Fruit fly (Drosophila melanogaster): Measurements from ENCODE around the gene Dpy-30L1.

The Dpy-30L1 gene

DNA sequence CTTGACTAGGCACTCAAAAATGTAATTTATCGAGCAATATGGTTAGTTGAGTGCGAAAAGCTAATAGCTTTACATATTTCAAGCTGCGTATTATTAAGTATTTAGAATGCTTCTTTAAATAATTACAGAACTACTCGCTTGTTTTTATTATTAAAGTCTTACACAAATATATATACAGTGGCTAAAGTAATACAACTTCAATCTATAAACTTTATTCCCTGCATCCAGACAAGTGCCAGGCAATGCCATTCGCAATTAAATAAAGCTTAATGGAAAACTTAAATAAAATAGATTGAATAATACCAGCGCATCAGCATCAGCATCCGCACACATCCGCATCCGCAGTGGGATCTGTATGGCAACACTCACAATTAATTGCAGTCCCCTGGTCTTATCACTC lies 26.2 kb upstream of the Dpy-30L1 start:
- TF ChIP-seq CTCF (optimal IDR thresholded peaks at IDR 0.05) (no peak), CG8478 (optimal IDR thresholded peaks at IDR 0.05) (no peak)

DNA sequence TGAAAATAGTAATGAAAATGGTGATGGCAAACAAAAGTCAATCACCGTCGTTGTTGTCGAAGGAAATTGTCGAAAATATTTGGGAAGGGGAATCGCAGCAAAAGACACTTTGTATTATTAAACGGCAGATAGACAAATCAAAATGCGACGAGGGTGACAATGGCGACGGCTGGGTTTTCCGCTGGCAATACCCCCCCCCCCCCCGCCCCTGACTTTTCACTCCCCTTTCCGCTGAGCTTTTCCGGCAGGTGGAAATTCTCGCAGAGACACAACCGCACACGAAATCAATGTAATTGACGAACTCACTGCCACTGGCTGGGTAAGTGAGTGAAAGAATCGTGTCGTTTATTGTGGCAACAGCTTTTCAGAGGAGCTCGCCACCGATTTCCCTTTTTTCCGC lies 24.4 kb upstream of the Dpy-30L1 start:
- no peak for TF ChIP-seq CTCF (optimal IDR thresholded peaks at IDR 0.05)
- TF ChIP-seq CG8478 (optimal IDR thresholded peaks at IDR 0.05) = no peak

- TF ChIP-seq CG8478 (optimal IDR thresholded peaks at IDR 0.05) = no peak
- no peak for TF ChIP-seq CTCF (optimal IDR thresholded peaks at IDR 0.05)
Measured at dm6 chr2L:10709353-10709752, 23.1 kb upstream of the Dpy-30L1 start, which contains the start of gene Lip2. Lip2 (minus strand) TSS chr2L:10709453.

dm6 chr2L:10711221-10711620 lies 21.2 kb upstream of the Dpy-30L1 start:
- TF ChIP-seq CG8478 (optimal IDR thresholded peaks at IDR 0.05) = no peak
- no peak for TF ChIP-seq CTCF (optimal IDR thresholded peaks at IDR 0.05)

- no peak for TF ChIP-seq CTCF (optimal IDR thresholded peaks at IDR 0.05)
- TF ChIP-seq CG8478 (optimal IDR thresholded peaks at IDR 0.05) = no peak
Measured at dm6 chr2L:10721535-10721934, 10.9 kb upstream of the Dpy-30L1 start.

- TF ChIP-seq CG8478 (optimal IDR thresholded peaks at IDR 0.05) (no peak), CTCF (optimal IDR thresholded peaks at IDR 0.05) (no peak)
Measured at dm6 chr2L:10723903-10724302, 8.6 kb upstream of the Dpy-30L1 start, which contains the start of gene CG6431. CG6431 (plus strand) TSS chr2L:10724203.

dm6 chr2L:10728751-10729150 lies 3.7 kb upstream of the Dpy-30L1 start, which contains the start of gene CG6443:
CG6443 (plus strand) TSS chr2L:10728978.
- TF ChIP-seq CTCF (optimal IDR thresholded peaks at IDR 0.05) (no peak), CG8478 (optimal IDR thresholded peaks at IDR 0.05) (no peak)

DNA sequence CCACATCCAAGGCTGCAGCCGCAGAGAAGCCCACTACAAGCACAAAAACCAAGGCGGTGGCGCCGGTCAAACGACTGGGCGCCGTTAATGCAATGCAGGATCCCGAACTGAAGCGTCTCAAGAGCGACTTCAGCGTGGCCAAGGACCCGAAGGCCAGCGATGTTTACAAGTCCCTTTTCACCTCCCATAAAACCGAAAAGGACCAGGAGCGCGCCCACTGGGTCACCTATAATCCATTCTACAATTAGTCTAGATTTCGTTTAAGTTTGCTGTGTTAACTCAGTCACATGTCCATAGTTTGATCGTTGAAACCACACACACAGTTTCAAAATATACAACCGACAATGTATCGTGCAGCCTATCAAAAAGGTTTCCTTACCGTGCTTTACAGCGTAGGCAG lies 2.5 kb upstream of the Dpy-30L1 start, which contains the start of gene CG17118:
Gene CG17118 (plus strand): TSS at position 301 of the 400 bp plus-strand sequence.
- TF ChIP-seq CTCF (optimal IDR thresholded peaks at IDR 0.05) = no peak
- no peak for TF ChIP-seq CG8478 (optimal IDR thresholded peaks at IDR 0.05)

DNA sequence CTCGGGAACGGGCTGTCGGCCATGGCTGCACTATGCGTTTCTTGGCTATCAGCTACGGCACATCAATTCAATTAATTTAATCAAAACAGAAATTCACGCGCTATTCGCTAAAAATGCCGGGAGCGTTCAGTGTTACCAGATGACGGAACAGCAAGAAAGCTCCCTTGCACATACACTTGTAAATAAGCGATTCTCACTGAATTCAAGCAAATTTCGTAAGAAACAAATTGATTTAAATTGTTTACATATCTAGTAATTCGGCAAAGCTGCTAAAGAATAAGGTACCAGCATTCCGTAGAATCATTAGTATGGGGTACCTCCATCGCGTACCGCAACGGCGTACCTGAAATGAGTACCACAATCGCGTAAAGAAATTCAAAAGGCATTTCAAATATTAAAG lies 3.5 kb downstream of the Dpy-30L1 start, which contains the start of gene Nup107:
Gene Nup107 (minus strand): TSS at position 149 of the 400 bp plus-strand sequence.
- TF ChIP-seq CTCF (optimal IDR thresholded peaks at IDR 0.05) = no peak
- no peak for TF ChIP-seq CG8478 (optimal IDR thresholded peaks at IDR 0.05)

dm6 chr2L:10736993-10737756 lies 4.7 kb downstream of the Dpy-30L1 start, which contains the start of the genes Vha16-5 and CG12299:
Vha16-5 (minus strand) TSS chr2L:10737043.
CG12299 (plus strand) TSS chr2L:10737345.
- TF ChIP-seq CG8478 (optimal IDR thresholded peaks at IDR 0.05) (no peak), CTCF (optimal IDR thresholded peaks at IDR 0.05) (no peak)

- TF ChIP-seq CG8478 (optimal IDR thresholded peaks at IDR 0.05) (no peak), CTCF (optimal IDR thresholded peaks at IDR 0.05) (no peak)
Measured at dm6 chr2L:10743714-10744113, 11.3 kb downstream of the Dpy-30L1 start, which contains the start of gene CG6729. CG6729 (minus strand) TSS chr2L:10743935.

- TF ChIP-seq CTCF (optimal IDR thresholded peaks at IDR 0.05) = no peak
- no peak for TF ChIP-seq CG8478 (optimal IDR thresholded peaks at IDR 0.05)
Measured at dm6 chr2L:10748218-10748617, 15.8 kb downstream of the Dpy-30L1 start.

- no peak for TF ChIP-seq CG8478 (optimal IDR thresholded peaks at IDR 0.05)
- TF ChIP-seq CTCF (optimal IDR thresholded peaks at IDR 0.05) = no peak
Measured at dm6 chr2L:10749607-10750467, 17.4 kb downstream of the Dpy-30L1 start.

DNA sequence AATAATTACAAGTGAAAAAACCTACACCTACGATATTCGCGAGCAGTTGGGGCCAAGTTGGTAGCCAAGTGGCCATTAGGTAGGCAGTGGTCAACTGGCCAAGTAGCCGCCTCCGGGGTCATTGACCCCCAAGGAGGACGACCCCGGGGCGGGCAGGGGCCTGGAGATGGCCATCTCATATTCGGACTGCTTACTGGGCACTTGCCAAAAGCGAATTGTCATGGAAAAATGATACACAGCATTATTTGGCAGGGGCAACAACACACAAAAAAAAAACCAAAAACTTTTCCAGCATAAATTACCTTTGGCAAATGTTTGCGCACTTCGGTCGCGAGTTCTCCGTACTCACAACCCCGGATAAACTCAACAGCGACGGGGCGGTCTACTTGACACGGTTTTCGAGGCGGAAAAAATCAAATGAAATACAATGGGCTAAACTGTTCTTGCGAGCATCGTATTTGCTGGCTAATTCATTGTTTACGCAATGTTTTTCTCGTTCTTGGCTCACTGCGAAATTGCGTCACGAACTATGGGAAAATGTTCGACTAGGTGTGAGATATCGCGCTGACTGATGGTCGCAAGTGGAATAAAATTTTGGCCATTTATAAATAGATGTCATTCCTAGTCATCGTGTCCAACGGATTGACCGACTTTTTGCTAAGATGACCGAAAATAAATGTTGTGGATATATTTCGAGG lies 18.6 kb downstream of the Dpy-30L1 start:
- TF ChIP-seq CTCF (optimal IDR thresholded peaks at IDR 0.05) (no peak), CG8478 (optimal IDR thresholded peaks at IDR 0.05) (no peak)
